Worm (Caenorhabditis elegans): Measurements from ENCODE around the gene F33G12.6.

The F33G12.6 gene

ce11 chrII:5033935-5034334, 15.8 kb upstream of the F33G12.6 start, which contains the start of gene F33G12.3:
Gene F33G12.3 (minus strand): TSS chrII:5034035.
- TF ChIP-seq ceh-48 (tag; optimal IDR thresholded peaks at IDR 0.05) (no peak), ceh-19 (GFP tag; optimal IDR thresholded peaks at IDR 0.05) (no peak), ceh-24 (tag; optimal IDR thresholded peaks at IDR 0.05) (no peak), hlh-15 (tag; optimal IDR thresholded peaks at IDR 0.05) (no peak), hlh-8 (tag; optimal IDR thresholded peaks at IDR 0.05) (no peak), gmeb-2 (tag; optimal IDR thresholded peaks at IDR 0.05) (no peak), C38D4.7 (GFP tag; optimal IDR thresholded peaks at IDR 0.05) (no peak), sox-2 (GFP tag; IDR thresholded peaks at IDR 0.05) (no peak), lin-11 (tag; optimal IDR thresholded peaks at IDR 0.05) (no peak), unc-55 (GFP tag; optimal IDR thresholded peaks at IDR 0.05) (no peak), hlh-13 (GFP tag; optimal IDR thresholded peaks at IDR 0.05) (no peak)

DNA sequence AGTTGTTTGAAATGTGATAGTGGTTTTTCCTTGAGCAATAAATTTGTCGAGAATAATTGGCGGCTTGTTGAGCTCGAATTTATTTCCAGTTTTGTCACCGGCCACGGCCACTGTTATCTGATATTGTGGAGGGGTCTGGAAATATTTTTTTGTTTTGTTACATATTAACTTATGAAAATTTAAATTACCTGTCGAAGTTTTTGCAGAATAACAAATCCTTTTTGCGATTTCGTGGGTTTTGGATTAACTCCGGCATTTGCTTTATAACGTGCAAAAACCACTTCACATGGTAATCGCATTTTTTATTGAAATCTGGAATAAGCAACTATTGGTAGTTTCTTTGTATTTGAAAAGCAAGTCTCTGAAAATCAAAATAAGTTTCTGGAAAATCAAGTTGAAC, 13.6 kb upstream of the F33G12.6 start, which contains the start of gene lrr-1:
lrr-1 (minus strand) TSS at position 312 of the 400 bp plus-strand sequence.
- TF ChIP-seq dve-1 (tag; optimal IDR thresholded peaks at IDR 0.05) (no peak), ref-2 (tag; optimal IDR thresholded peaks at IDR 0.05) (no peak), ets-4 (tag; optimal IDR thresholded peaks at IDR 0.05) (no peak), eyg-1 (tag; optimal IDR thresholded peaks at IDR 0.05) (no peak), syd-9 (tag; optimal IDR thresholded peaks at IDR 0.05) (no peak), ama-1 (optimal IDR thresholded peaks at IDR 0.05) (no peak), tbx-2 (tag; optimal IDR thresholded peaks at IDR 0.05) (no peak), ceh-9 (tag; optimal IDR thresholded peaks at IDR 0.05) (no peak), madf-2 (tag; optimal IDR thresholded peaks at IDR 0.05) (no peak), C38D4.7 (GFP tag; optimal IDR thresholded peaks at IDR 0.05) (no peak), ceh-30 (tag; optimal IDR thresholded peaks at IDR 0.05) (no peak), ceh-34 (tag; optimal IDR thresholded peaks at IDR 0.05) (no peak), ceh-48 (tag; optimal IDR thresholded peaks at IDR 0.05) (no peak), ceh-2 (tag; optimal IDR thresholded peaks at IDR 0.05) (no peak), pqm-1 (tag; optimal IDR thresholded peaks at IDR 0.05) (no peak), rnt-1 (tag; optimal IDR thresholded peaks at IDR 0.05) (no peak), ceh-18 (tag; optimal IDR thresholded peaks at IDR 0.05) (no peak), elt-4 (tag; optimal IDR thresholded peaks at IDR 0.05) (no peak), ceh-19 (GFP tag; optimal IDR thresholded peaks at IDR 0.05) (no peak), tbx-7 (tag; optimal IDR thresholded peaks at IDR 0.05) (no peak)

ce11 chrII:5039912-5040311, 9.8 kb upstream of the F33G12.6 start, which contains the start of gene golg-2:
Gene golg-2 (minus strand): TSS chrII:5040091.
- TF ChIP-seq pros-1 (tag; optimal IDR thresholded peaks at IDR 0.05) (no peak), elt-2 (tag; optimal IDR thresholded peaks at IDR 0.05) (peak; percentile 45), nfya-1 (tag; optimal IDR thresholded peaks at IDR 0.05) (no peak)

ce11 chrII:5040631-5041156, 9.0 kb upstream of the F33G12.6 start, which contains the start of gene F33G12.7:
Gene F33G12.7 (minus strand): TSS chrII:5040681.
- TF ChIP-seq ceh-31 (tag; optimal IDR thresholded peaks at IDR 0.05): no peak
- TF ChIP-seq gmeb-2 (tag; optimal IDR thresholded peaks at IDR 0.05): no peak
- TF ChIP-seq rnt-1 (tag; optimal IDR thresholded peaks at IDR 0.05): no peak
- no peak for TF ChIP-seq hlh-6 (tag; optimal IDR thresholded peaks at IDR 0.05)
- TF ChIP-seq elt-2 (tag; optimal IDR thresholded peaks at IDR 0.05): peak; percentile 62
- no peak for TF ChIP-seq ama-1 (optimal IDR thresholded peaks at IDR 0.05)

ce11 chrII:5042381-5042930, 7.3 kb upstream of the F33G12.6 start:
- no peak for TF ChIP-seq hlh-30 (tag; optimal IDR thresholded peaks at IDR 0.05; ENCODE audit: insufficient read depth)

All from whole organism, late embryonic.